Fruit fly (Drosophila melanogaster) whole organism: ENCODE measurements around the gene LManI.

Experiments used
- CG8478 ChIP-seq: fragments of >200 bp; optimal IDR thresholded peaks from 2 replicates; lab custom pipeline; 2018; ENCODE audit warnings: inconsistent platforms
- Dll ChIP-seq: fragments of >200 bp; optimal IDR thresholded peaks from 2 replicates; lab custom pipeline; 2017
- EcR ChIP-seq, 2 experiments: fragments of >200 bp; optimal IDR thresholded peaks; 2 replicates each; lab custom pipeline; 2017; ENCODE audit warnings: missing biosample characterization in 2 of 2, missing genetic modification characterization in 2 of 2, missing genetic modification reagents in 2 of 2
- pan ChIP-seq: fragments of >200 bp; optimal IDR thresholded peaks from 2 replicates; lab custom pipeline; 2017
- psq ChIP-seq: fragments of >200 bp; optimal IDR thresholded peaks from 2 replicates; lab custom pipeline; 2017
- usp ChIP-seq: fragments of >200 bp; optimal IDR thresholded peaks from 2 replicates; lab custom pipeline; 2017; ENCODE audit warnings: missing biosample characterization, missing genetic modification characterization, mixed read lengths

The LManI gene

DNA sequence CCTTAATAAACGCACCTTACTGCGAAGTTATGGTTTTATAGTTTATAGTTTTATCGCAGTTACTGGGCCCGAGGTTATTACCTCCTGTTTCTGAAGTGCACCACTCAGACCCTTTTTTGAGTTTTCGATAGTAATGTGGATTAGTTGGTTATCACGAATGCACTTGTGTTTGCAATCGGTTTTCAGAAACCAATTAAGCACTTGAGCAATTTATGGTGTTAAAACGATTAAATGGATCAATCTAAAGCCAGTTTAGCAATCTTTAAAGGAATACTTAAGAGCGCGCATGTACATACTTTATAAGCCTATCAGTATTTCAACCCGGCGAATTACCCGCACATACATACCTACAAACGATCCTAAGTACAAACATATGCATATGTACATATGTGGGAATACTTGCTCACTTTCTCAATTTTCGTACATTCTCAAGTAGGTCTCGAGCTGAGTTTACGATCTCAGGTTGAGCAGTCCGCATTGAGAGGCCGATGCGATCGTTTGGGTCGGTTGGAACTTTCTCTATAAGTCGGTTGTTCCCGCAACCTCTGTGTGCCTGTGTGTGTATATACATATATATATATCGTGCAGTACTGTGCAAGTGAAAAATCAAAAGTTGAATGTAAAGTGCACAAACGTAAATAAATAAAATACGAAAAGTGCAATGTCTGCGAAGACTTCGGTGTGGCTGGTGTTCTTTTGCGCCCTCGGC lies at the start of gene LManI, which contains the start of gene LManII:
TSS of gene LManI (minus strand) at position 51 of the 709 bp plus-strand sequence.
TSS of gene LManII (plus strand) at position 468 of the 709 bp plus-strand sequence.
- TF ChIP-seq psq (no peak), EcR (GFP tag; optimal IDR thresholded peaks at IDR 0.05; lab: Kevin White, UChicago) (no peak), usp (GFP tag; lab: Kevin White, UChicago) (no peak), pan (lab: Kevin White, UChicago) (no peak), CG8478 (lab: Kevin White, UChicago) (no peak), Dll (no peak)

dm6 chr2L:10505345-10505744 lies 48.3 kb upstream of the LManI start:
- no peak for TF ChIP-seq CG8478 (lab: Kevin White, UChicago)
- no peak for TF ChIP-seq pan (lab: Kevin White, UChicago)
- no peak for TF ChIP-seq psq
- no peak for TF ChIP-seq Dll
- TF ChIP-seq EcR (GFP tag; optimal IDR thresholded peaks at IDR 0.05; lab: Kevin White, UChicago), result no peak
- TF ChIP-seq usp (GFP tag; lab: Kevin White, UChicago), result no peak

DNA sequence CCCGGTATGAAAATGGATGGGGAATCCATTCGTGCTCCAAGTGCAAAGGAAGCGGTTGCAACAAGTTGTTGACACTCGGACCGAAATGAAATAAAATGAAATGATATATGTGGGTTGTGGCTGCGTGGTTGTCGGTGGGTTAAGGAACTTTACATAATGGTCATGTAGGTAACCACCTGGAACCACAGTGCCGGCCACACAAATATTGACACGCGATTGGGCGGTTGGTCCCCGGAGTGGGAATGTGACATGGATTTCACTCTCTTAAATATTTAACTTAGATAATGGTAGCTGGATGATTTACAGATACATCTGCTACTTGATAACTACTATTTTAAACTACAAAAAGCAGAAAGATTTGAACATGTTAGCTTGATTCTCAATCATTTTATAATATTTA lies 47.9 kb upstream of the LManI start:
- TF ChIP-seq pan (lab: Kevin White, UChicago), result no peak
- TF ChIP-seq CG8478 (lab: Kevin White, UChicago), result no peak
- TF ChIP-seq psq, result no peak
- no peak for TF ChIP-seq usp (GFP tag; lab: Kevin White, UChicago)
- TF ChIP-seq EcR (GFP tag; optimal IDR thresholded peaks at IDR 0.05; lab: Kevin White, UChicago), result no peak
- no peak for TF ChIP-seq Dll

DNA sequence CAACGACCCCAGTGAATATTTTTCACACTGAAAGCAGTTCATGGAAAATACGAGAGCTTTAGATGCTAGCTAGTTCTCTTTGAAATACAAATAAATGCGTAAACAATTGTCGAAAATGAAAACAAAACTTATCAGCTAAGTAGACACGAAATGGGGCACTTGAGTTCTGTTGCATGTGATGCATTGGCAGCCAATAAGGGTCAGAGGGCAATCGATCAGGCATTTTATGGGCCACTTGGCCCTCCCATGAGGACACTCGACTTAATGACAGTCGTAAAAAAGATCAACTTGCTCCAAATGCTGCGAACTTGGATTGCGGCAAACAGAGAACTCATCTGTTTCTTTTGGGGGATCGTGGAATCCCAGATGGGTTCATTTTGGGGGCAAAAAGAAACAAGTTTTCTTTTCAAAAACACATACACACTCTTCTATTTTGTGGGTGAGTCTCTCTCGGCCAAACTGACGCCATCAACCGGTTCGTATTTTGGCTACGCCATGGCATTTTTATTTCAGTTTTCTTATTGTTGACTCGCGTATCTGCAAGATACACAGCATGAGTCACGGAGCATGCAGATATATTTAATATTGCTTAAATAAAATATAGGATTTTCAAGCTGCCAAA lies 46.4 kb upstream of the LManI start:
- TF ChIP-seq EcR (GFP tag; optimal IDR thresholded peaks at IDR 0.05; lab: Kevin White, UChicago) (no peak), psq (no peak), pan (lab: Kevin White, UChicago) (no peak), Dll (no peak), usp (GFP tag; lab: Kevin White, UChicago) (no peak), CG8478 (lab: Kevin White, UChicago) (no peak)

dm6 chr2L:10502862-10503261 lies 45.8 kb upstream of the LManI start:
- TF ChIP-seq EcR (GFP tag; optimal IDR thresholded peaks at IDR 0.05; lab: Kevin White, UChicago), result no peak
- no peak for TF ChIP-seq psq
- TF ChIP-seq usp (GFP tag; lab: Kevin White, UChicago), result no peak
- no peak for TF ChIP-seq pan (lab: Kevin White, UChicago)
- no peak for TF ChIP-seq Dll
- no peak for TF ChIP-seq CG8478 (lab: Kevin White, UChicago)

DNA sequence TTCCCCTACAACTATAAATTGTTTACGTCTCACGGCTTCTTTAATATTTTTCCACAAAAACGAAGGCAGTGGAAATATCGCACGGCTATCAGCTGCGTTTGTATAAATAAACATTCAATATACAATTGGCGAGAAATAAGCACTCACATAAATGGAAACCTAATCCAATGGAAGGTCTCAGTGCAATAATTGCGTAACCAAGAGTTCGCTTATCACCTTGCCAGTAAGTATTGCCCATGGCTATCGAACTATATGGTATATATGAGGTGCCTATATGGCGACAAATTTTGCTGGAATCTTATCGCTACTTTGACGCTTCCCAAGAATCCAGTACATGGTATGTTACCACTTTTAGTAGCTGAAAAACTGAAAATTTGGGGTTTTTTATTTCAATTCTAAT lies 45.2 kb upstream of the LManI start:
- TF ChIP-seq usp (GFP tag; lab: Kevin White, UChicago) (no peak), Dll (no peak), CG8478 (lab: Kevin White, UChicago) (no peak), EcR (GFP tag; optimal IDR thresholded peaks at IDR 0.05; lab: Kevin White, UChicago) (no peak), pan (lab: Kevin White, UChicago) (no peak), psq (no peak)

DNA sequence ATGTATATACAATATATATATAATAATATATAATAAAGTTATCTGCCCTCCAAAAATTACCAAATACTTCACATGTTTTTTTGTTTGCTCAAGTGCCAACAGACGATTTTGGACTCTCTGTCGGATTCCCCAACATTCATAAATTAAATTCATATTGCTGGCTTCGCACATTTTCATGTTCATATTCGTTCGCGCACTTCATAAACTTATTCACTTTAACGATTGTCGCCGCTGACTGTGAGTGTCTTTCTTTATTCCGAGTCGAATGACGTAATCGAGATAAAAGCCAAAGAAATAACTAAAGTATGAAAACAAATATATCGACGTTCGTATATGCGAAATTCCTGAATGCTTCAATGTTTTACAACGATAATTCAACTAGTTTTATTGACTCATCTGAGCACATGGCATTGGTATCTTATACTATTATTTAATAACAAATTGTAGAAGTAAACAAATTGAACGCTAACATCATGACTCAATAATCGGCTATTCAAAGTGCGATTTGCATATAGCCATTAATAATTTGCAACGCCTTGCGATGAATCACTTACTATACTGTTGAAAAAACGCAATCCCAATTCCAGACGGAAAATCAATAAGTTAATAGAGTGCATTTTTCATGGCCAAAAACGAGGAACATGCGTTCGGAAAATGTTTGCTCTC lies 43.4 kb upstream of the LManI start:
- no peak for TF ChIP-seq pan (lab: Kevin White, UChicago)
- no peak for TF ChIP-seq CG8478 (lab: Kevin White, UChicago)
- no peak for TF ChIP-seq psq
- TF ChIP-seq Dll, result no peak
- TF ChIP-seq EcR (GFP tag; optimal IDR thresholded peaks at IDR 0.05; lab: Kevin White, UChicago), result no peak
- no peak for TF ChIP-seq usp (GFP tag; lab: Kevin White, UChicago)

- TF ChIP-seq pan (lab: Kevin White, UChicago), result no peak
Observed at dm6 chr2L:10499608-10500007, 42.6 kb upstream of the LManI start.

DNA sequence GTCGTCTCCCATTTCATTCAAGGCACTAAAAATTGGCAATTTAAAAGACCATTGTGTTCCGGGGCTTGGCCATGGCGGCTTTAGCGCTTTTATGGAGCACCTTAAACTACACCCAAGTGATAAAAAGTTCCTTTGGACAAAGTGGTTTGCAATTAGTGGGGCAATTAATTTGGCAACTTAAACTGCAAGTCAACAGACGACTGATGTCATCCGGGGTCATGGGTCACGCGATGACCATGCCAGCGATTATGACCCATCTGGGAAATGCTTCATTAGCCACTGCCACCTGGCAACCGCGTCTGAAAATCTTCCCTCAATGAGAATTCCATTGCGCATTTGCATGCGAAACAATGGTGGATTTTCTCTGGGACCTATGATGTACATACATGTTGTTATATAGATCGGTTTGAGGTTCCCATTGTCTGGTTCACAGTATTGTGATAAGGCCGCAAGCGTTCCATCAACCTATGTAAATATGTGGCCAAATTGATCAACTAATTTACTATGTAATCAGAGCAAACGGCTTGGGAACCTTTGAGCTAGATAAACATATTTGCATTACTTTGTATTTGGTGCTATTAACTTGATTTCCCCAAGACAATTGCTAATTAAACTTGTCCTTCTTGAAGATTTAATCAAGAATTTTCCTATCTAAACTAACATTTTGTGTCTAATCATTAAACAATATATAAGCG lies 40.2 kb upstream of the LManI start:
- TF ChIP-seq CG8478 (lab: Kevin White, UChicago), result no peak
- TF ChIP-seq pan (lab: Kevin White, UChicago), result no peak
- no peak for TF ChIP-seq psq
- no peak for TF ChIP-seq usp (GFP tag; lab: Kevin White, UChicago)
- TF ChIP-seq Dll, result no peak
- TF ChIP-seq EcR (GFP tag; optimal IDR thresholded peaks at IDR 0.05; lab: Kevin White, UChicago), result no peak

DNA sequence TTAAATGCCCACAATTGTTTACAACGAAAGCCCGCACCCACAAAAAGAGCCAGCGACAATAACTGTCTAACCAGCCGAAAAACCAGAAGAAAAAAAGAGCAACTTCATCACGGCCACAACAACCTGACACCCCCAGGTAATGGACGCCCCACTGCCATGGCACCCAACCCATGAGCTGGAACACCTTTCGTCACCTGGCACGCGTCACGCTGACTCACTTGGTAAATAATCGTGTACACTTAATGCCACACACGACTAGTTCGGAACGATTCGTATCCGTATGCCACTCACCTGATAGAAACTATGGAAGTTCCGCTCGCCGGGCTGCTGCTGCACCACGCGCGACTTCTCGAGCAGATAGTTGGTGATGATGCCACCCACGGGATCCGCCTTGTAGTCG lies 39.3 kb upstream of the LManI start:
- TF ChIP-seq psq (no peak), pan (lab: Kevin White, UChicago) (no peak), Dll (no peak), usp (GFP tag; lab: Kevin White, UChicago) (no peak), EcR (GFP tag; optimal IDR thresholded peaks at IDR 0.05; lab: Kevin White, UChicago) (no peak), CG8478 (lab: Kevin White, UChicago) (no peak)

dm6 chr2L:10495495-10495894 lies 38.5 kb upstream of the LManI start:
- TF ChIP-seq psq, result no peak
- no peak for TF ChIP-seq usp (GFP tag; lab: Kevin White, UChicago)
- TF ChIP-seq EcR (GFP tag; optimal IDR thresholded peaks at IDR 0.05; lab: Kevin White, UChicago), result no peak
